Worm (Caenorhabditis elegans) whole organism, late embryonic: ENCODE measurements around the gene clec-221.

Experiments used
- C08G9.2 ChIP-seq: sonication (generic microtip); optimal IDR thresholded peaks from 2 replicates; lab custom pipeline; 2016; ENCODE audit warnings: mild to moderate bottlenecking, missing genetic modification characterization, moderate library complexity, missing compliant biosample characterization
- K02D7.2 ChIP-seq: sonication (generic microtip); optimal IDR thresholded peaks from 2 replicates; lab custom pipeline; 2017; ENCODE audit warnings: mild to moderate bottlenecking, missing genetic modification characterization, missing compliant biosample characterization
- K09A11.1 ChIP-seq: sonication (generic microtip); optimal IDR thresholded peaks from 2 replicates; lab custom pipeline; 2017; ENCODE audit warnings: antibody characterized with exemption, mild to moderate bottlenecking, missing genetic modification characterization, missing compliant biosample characterization; ENCODE audit not compliant: insufficient read depth
- Y22D7AL.16 ChIP-seq: sonication (generic microtip); optimal IDR thresholded peaks from 2 replicates; lab custom pipeline; 2016; ENCODE audit warnings: missing genetic modification characterization, missing compliant biosample characterization
- ahr-1 ChIP-seq: sonication (generic microtip); optimal IDR thresholded peaks from 2 replicates; lab custom pipeline; 2016; ENCODE audit warnings: missing genetic modification characterization, missing compliant biosample characterization
- ama-1 ChIP-seq: fragments of 150-350 bp; optimal IDR thresholded peaks from 2 replicates; lab custom pipeline; 2014
- ceh-18 ChIP-seq: sonication (generic microtip); optimal IDR thresholded peaks from 2 replicates; lab custom pipeline; 2016; ENCODE audit warnings: missing genetic modification characterization, missing compliant biosample characterization
- ceh-19 ChIP-seq: fragments of 200-800 bp; sonication (Bioruptor generic); optimal IDR thresholded peaks from 2 replicates; lab custom pipeline; 2018; ENCODE audit warnings: mild to moderate bottlenecking, missing genetic modification characterization, missing compliant biosample characterization
- ceh-2 ChIP-seq: sonication (generic microtip); optimal IDR thresholded peaks from 2 replicates; lab custom pipeline; 2016; ENCODE audit warnings: missing genotype, missing genetic modification characterization, missing compliant biosample characterization
- ceh-24 ChIP-seq: sonication (generic microtip); optimal IDR thresholded peaks from 2 replicates; lab custom pipeline; 2016; ENCODE audit warnings: mild to moderate bottlenecking, missing genetic modification characterization, missing compliant biosample characterization
- ceh-30 ChIP-seq: fragments of 150-350 bp; optimal IDR thresholded peaks from 2 replicates; lab custom pipeline; 2014; ENCODE audit warnings: missing biosample characterization, missing genetic modification characterization
- ceh-31 ChIP-seq: sonication (generic microtip); optimal IDR thresholded peaks from 2 replicates; lab custom pipeline; 2016; ENCODE audit warnings: missing genetic modification characterization, missing compliant biosample characterization
- ceh-34 ChIP-seq: sonication (generic microtip); optimal IDR thresholded peaks from 2 replicates; lab custom pipeline; 2016; ENCODE audit warnings: mild to moderate bottlenecking, missing genetic modification characterization, missing compliant biosample characterization
- ceh-48 ChIP-seq: sonication (generic microtip); optimal IDR thresholded peaks from 2 replicates; lab custom pipeline; 2016; ENCODE audit warnings: missing genetic modification characterization, inconsistent platforms, missing compliant biosample characterization
- elt-4 ChIP-seq: sonication (generic microtip); optimal IDR thresholded peaks from 2 replicates; lab custom pipeline; 2016; ENCODE audit warnings: missing genetic modification characterization, missing compliant biosample characterization
- ets-4 ChIP-seq: sonication (generic microtip); optimal IDR thresholded peaks from 2 replicates; lab custom pipeline; 2016; ENCODE audit warnings: missing genetic modification characterization, missing compliant biosample characterization
- eyg-1 ChIP-seq: sonication (generic microtip); optimal IDR thresholded peaks from 2 replicates; lab custom pipeline; 2016; ENCODE audit warnings: missing genotype, missing genetic modification characterization, missing compliant biosample characterization
- fax-1 ChIP-seq: sonication (generic microtip); optimal IDR thresholded peaks from 2 replicates; lab custom pipeline; 2016; ENCODE audit warnings: missing genotype, missing genetic modification characterization, missing compliant biosample characterization
- fkh-10 ChIP-seq: fragments of 150-350 bp; optimal IDR thresholded peaks from 2 replicates; lab custom pipeline; 2014; ENCODE audit warnings: missing biosample characterization, missing genetic modification reagents, missing genetic modification characterization
- fkh-6 ChIP-seq: sonication (generic microtip); optimal IDR thresholded peaks from 2 replicates; lab custom pipeline; 2016; ENCODE audit warnings: missing genetic modification characterization, missing compliant biosample characterization
- hlh-15 ChIP-seq: sonication (generic microtip); optimal IDR thresholded peaks from 2 replicates; lab custom pipeline; 2016; ENCODE audit warnings: missing genetic modification characterization, missing compliant biosample characterization
- hlh-30 ChIP-seq: sonication (generic microtip); optimal IDR thresholded peaks from 2 replicates; lab custom pipeline; 2017; ENCODE audit warnings: antibody characterized with exemption, missing genetic modification characterization, missing compliant biosample characterization; ENCODE audit not compliant: insufficient read depth
- hlh-8 ChIP-seq: sonication (generic microtip); optimal IDR thresholded peaks from 2 replicates; lab custom pipeline; 2016; ENCODE audit warnings: missing genotype, missing genetic modification characterization, missing compliant biosample characterization
- madf-2 ChIP-seq: sonication (generic microtip); optimal IDR thresholded peaks from 2 replicates; lab custom pipeline; 2017; ENCODE audit warnings: missing genetic modification characterization, missing compliant biosample characterization
- mec-3 ChIP-seq: sonication (generic microtip); optimal IDR thresholded peaks from 2 replicates; lab custom pipeline; 2016; ENCODE audit warnings: borderline replicate concordance, missing genetic modification characterization, missing compliant biosample characterization
- nfya-1 ChIP-seq: sonication (generic microtip); optimal IDR thresholded peaks from 2 replicates; lab custom pipeline; 2017; ENCODE audit warnings: missing genetic modification characterization, mild to moderate bottlenecking, missing compliant biosample characterization, antibody characterized with exemption, moderate library complexity
- nhr-232 ChIP-seq: sonication (generic microtip); optimal IDR thresholded peaks from 2 replicates; lab custom pipeline; 2016; ENCODE audit warnings: missing genetic modification characterization, missing compliant biosample characterization
- npax-4 ChIP-seq: sonication (generic microtip); optimal IDR thresholded peaks from 2 replicates; lab custom pipeline; 2016; ENCODE audit warnings: missing genetic modification characterization, missing compliant biosample characterization
- pros-1 ChIP-seq: fragments of 150-350 bp; optimal IDR thresholded peaks from 2 replicates; lab custom pipeline; 2014; ENCODE audit warnings: missing biosample characterization, missing genetic modification reagents, missing genetic modification characterization
- rnt-1 ChIP-seq: sonication (generic microtip); optimal IDR thresholded peaks from 2 replicates; lab custom pipeline; 2016; ENCODE audit warnings: missing genetic modification characterization, missing compliant biosample characterization
- sdc-2 ChIP-seq: sonication (generic microtip); optimal IDR thresholded peaks from 2 replicates; lab custom pipeline; 2016; ENCODE audit warnings: missing genotype, missing genetic modification characterization, missing compliant biosample characterization
- sox-2 ChIP-seq: fragments of 200-800 bp; sonication (Bioruptor generic); IDR thresholded peaks from 2 replicates; pipeline ENCODE4 v1.3.6; 2022; ENCODE audit warnings: missing genetic modification reagents, missing genetic modification characterization, missing compliant biosample characterization
- sox-4 ChIP-seq: sonication (generic microtip); optimal IDR thresholded peaks from 2 replicates; lab custom pipeline; 2017; ENCODE audit warnings: mild to moderate bottlenecking, missing genetic modification characterization, inconsistent platforms, missing compliant biosample characterization
- tbx-2 ChIP-seq: sonication (generic microtip); optimal IDR thresholded peaks from 2 replicates; lab custom pipeline; 2016; ENCODE audit warnings: missing genetic modification characterization, missing compliant biosample characterization
- tbx-7 ChIP-seq: sonication (generic microtip); optimal IDR thresholded peaks from 2 replicates; lab custom pipeline; 2016; ENCODE audit warnings: missing genotype, missing genetic modification characterization, missing compliant biosample characterization
- unc-3 ChIP-seq, 2 experiments: fragments of 200-800 bp in 1 of 2; sonication (Bioruptor generic) in 1 of 2; sonication (generic microtip) in 1 of 2; conservative IDR thresholded peaks in 1 of 2; optimal IDR thresholded peaks in 1 of 2; 2 replicates each; pipeline versions ENCODE4 v1.3.6 to Lab custom; 2016 to 2022; ENCODE audit warnings: missing compliant biosample characterization in 2 of 2, missing genetic modification characterization in 2 of 2, missing genetic modification reagents in 1 of 2
- unc-42 ChIP-seq: sonication (generic microtip); optimal IDR thresholded peaks from 2 replicates; lab custom pipeline; 2016; ENCODE audit warnings: missing genotype, missing genetic modification characterization, missing compliant biosample characterization
- unc-55 ChIP-seq: sonication (generic microtip); optimal IDR thresholded peaks from 2 replicates; lab custom pipeline; 2017; ENCODE audit warnings: missing biosample characterization, missing genetic modification reagents, missing genetic modification characterization
- ztf-16 ChIP-seq: sonication (generic microtip); optimal IDR thresholded peaks from 2 replicates; lab custom pipeline; 2017; ENCODE audit warnings: missing genetic modification characterization, missing compliant biosample characterization

The clec-221 gene

DNA sequence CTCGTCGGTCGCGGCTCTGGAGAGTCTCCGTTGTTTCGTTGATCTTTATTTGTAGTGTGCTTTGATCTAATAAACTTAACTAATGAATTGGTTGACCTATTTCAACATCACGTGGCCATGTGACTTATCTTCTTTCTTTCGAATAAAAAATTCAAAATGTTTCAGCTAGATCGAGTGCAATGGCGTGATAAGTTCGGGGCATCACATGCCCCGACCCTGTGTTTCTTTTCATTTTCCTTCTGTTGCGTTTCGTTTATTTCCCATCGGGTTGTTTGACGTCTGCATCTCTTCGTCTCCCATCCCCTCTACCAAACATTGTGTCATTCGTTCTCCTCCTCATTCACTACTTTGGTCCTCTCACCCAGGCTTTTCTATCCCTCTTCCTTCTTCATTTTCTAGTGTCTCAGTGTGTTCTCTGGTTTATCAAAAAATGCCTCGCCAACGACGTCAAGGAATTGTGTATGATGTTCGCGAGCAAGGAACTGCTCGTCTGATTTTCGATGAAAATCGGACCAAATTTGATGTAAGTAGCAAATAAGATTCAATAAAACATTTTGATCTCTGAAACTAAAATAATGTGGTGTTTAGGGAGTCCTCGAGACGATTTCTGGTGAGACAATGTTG lies 2.5 kb downstream of the clec-221 start, which contains the start of gene F17C11.4:
Gene F17C11.4 (plus strand): TSS at position 206 of the 624 bp plus-strand sequence.
- no peak for TF ChIP-seq fax-1 (tag; lab: Kevin White, UChicago)
- TF ChIP-seq hlh-30 (tag; lab: Kevin White, UChicago): peak; percentile 51
- TF ChIP-seq C08G9.2: peak; percentile 8
- TF ChIP-seq nfya-1 (tag; lab: Kevin White, UChicago): peak; percentile 19
- TF ChIP-seq unc-55 (GFP tag; lab: Kevin White, UChicago): peak; percentile 5
- no peak for TF ChIP-seq sdc-2
- TF ChIP-seq K02D7.2 (tag; lab: Kevin White, UChicago): no peak
- TF ChIP-seq unc-42: peak; percentile 29
- no peak for TF ChIP-seq madf-2 (tag; lab: Kevin White, UChicago)
- peak; percentile 9 for TF ChIP-seq rnt-1 (tag; lab: Kevin White, UChicago)
- no peak for TF ChIP-seq elt-4 (tag; lab: Kevin White, UChicago)
- TF ChIP-seq tbx-2 (tag; lab: Kevin White, UChicago): peak; percentile 42
- TF ChIP-seq fkh-10 (GFP tag; lab: Kevin White, UChicago): no peak
- TF ChIP-seq ceh-31 (tag; lab: Kevin White, UChicago): peak; percentile 27
- peak; percentile 90 for TF ChIP-seq ceh-18 (tag; lab: Kevin White, UChicago)
- no peak for TF ChIP-seq ceh-19 (GFP tag; lab: Kevin White, UChicago)

- TF ChIP-seq K09A11.1 (tag; lab: Kevin White, UChicago) (no peak), ceh-48 (tag; lab: Kevin White, UChicago) (no peak), ets-4 (tag; lab: Kevin White, UChicago) (no peak), npax-4 (no peak), ahr-1 (no peak), hlh-15 (tag; lab: Kevin White, UChicago) (no peak), nhr-232 (no peak), ama-1 (lab: Kevin White, UChicago) (no peak), sox-2 (GFP tag; lab: Robert Waterston, UW) (no peak), tbx-2 (tag; lab: Kevin White, UChicago) (no peak), hlh-8 (tag; lab: Kevin White, UChicago) (no peak), pros-1 (tag; lab: Kevin White, UChicago) (no peak), tbx-7 (tag; lab: Kevin White, UChicago) (no peak), ceh-34 (tag; lab: Kevin White, UChicago) (no peak), ceh-30 (no peak), ceh-2 (tag; lab: Kevin White, UChicago) (no peak), sox-4 (tag; lab: Kevin White, UChicago) (no peak)
Measured at ce11 chrV:10949511-10949910, 4.7 kb downstream of the clec-221 start, which contains the start of gene col-153. Gene col-153 (plus strand): TSS chrV:10949811.

ce11 chrV:10947930-10948329 lies 6.3 kb downstream of the clec-221 start, which contains the start of gene F17C11.2:
Gene F17C11.2 (plus strand): TSS chrV:10948230.
- TF ChIP-seq Y22D7AL.16: no peak
- TF ChIP-seq ceh-24 (tag; lab: Kevin White, UChicago): no peak
- TF ChIP-seq madf-2 (tag; lab: Kevin White, UChicago): no peak
- no peak for TF ChIP-seq mec-3
- no peak for TF ChIP-seq tbx-7 (tag; lab: Kevin White, UChicago)
- no peak for TF ChIP-seq ceh-2 (tag; lab: Kevin White, UChicago)
- TF ChIP-seq ztf-16 (tag; lab: Kevin White, UChicago): no peak

DNA sequence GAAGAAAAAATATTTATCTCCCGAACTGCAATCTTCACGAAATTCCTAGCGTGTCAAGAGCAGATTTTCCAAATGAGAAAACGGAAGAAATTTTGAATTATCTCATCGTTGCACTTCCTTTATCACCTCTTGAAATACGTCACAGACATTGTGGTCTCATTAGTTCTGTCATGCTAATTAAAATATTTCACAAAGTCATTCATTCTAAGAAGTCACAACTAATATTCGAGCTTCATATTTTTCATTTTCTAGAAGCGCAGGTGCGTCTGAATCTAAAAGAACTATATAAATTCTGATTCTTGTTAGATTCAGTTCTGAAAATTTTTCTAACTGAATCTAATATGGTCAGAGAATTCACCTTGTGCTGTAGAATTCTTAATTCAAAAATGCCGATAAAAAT lies 7.0 kb downstream of the clec-221 start:
- TF ChIP-seq unc-3 (GFP tag; conservative IDR thresholded peaks at IDR 0.05; lab: Robert Waterston, UW): no peak
- no peak for TF ChIP-seq unc-3 (tag; optimal IDR thresholded peaks at IDR 0.05; lab: Kevin White, UChicago)
- TF ChIP-seq madf-2 (tag; lab: Kevin White, UChicago): no peak
- no peak for TF ChIP-seq fkh-6 (tag; lab: Kevin White, UChicago)
- no peak for TF ChIP-seq eyg-1 (tag; lab: Kevin White, UChicago)
